Worm (Caenorhabditis elegans) whole organism, L4 larva: ENCODE measurements around the gene npr-4.

Source experiments
- D1046.2 ChIP-seq: fragments of 200-800 bp; sonication (Bioruptor generic); IDR thresholded peaks from 2 replicates; pipeline ENCODE4 v1.3.6; 2022; ENCODE audit warnings: missing genetic modification characterization, missing compliant biosample characterization
- F26F4.8 ChIP-seq: fragments of 200-800 bp; sonication (Bioruptor generic); conservative IDR thresholded peaks from 2 replicates; pipeline ENCODE4 v1.3.6; 2022; ENCODE audit warnings: missing genetic modification characterization, missing compliant biosample characterization
- F37D6.2 ChIP-seq: sonication (generic microtip); optimal IDR thresholded peaks from 2 replicates; lab custom pipeline; 2016; ENCODE audit warnings: mild to moderate bottlenecking, missing genetic modification characterization, missing compliant biosample characterization
- F49E8.2 ChIP-seq: sonication (generic microtip); optimal IDR thresholded peaks from 2 replicates; lab custom pipeline; 2016; ENCODE audit warnings: missing compliant biosample characterization, mild to moderate bottlenecking, missing genetic modification characterization, borderline replicate concordance
- R02D3.7 ChIP-seq: fragments of 150-350 bp; sonication (generic microtip); optimal IDR thresholded peaks from 3 replicates; lab custom pipeline; 2014; ENCODE audit warnings: missing biosample characterization, missing genetic modification characterization
- T26A8.4 ChIP-seq: fragments of 200-800 bp; sonication (Bioruptor generic); IDR thresholded peaks from 2 replicates; pipeline ENCODE4 v1.3.6; 2022; ENCODE audit warnings: missing genetic modification characterization, missing compliant biosample characterization
- Y5F2A.4 ChIP-seq: fragments of 200-800 bp; sonication (Bioruptor generic); optimal IDR thresholded peaks from 2 replicates; lab custom pipeline; 2018; ENCODE audit warnings: mild to moderate bottlenecking, missing genetic modification characterization, missing compliant biosample characterization
- ZK337.2 ChIP-seq: fragments of 200-800 bp; sonication (Bioruptor generic); IDR thresholded peaks from 2 replicates; pipeline ENCODE4 v1.3.6; 2022; ENCODE audit warnings: missing genetic modification reagents, missing genetic modification characterization, missing compliant biosample characterization
- aly-2 ChIP-seq: sonication (generic microtip); optimal IDR thresholded peaks from 2 replicates; lab custom pipeline; 2018; ENCODE audit warnings: missing biosample characterization, missing genetic modification characterization
- ceh-20 ChIP-seq: fragments of 200-800 bp; sonication (Bioruptor generic); IDR thresholded peaks from 2 replicates; pipeline ENCODE4 v1.3.6; 2022; ENCODE audit warnings: missing genetic modification reagents, missing genetic modification characterization, missing compliant biosample characterization
- ceh-28 ChIP-seq: fragments of 150-350 bp; optimal IDR thresholded peaks from 2 replicates; lab custom pipeline; 2014; ENCODE audit warnings: missing biosample characterization, missing genetic modification reagents, missing genetic modification characterization
- ceh-62 ChIP-seq: sonication (generic microtip); optimal IDR thresholded peaks from 2 replicates; lab custom pipeline; 2017; ENCODE audit warnings: missing biosample characterization, missing genetic modification characterization
- ceh-82 ChIP-seq: sonication (generic microtip); optimal IDR thresholded peaks from 2 replicates; lab custom pipeline; 2017; ENCODE audit warnings: missing biosample characterization, missing genetic modification characterization
- ctbp-1 ChIP-seq: fragments of 200-800 bp; sonication (Bioruptor generic); IDR thresholded peaks from 2 replicates; pipeline ENCODE4 v1.3.6; 2022; ENCODE audit warnings: missing genetic modification reagents, missing genetic modification characterization, missing compliant biosample characterization
- dmd-6 ChIP-seq: fragments of 200-800 bp; sonication (Bioruptor generic); IDR thresholded peaks from 2 replicates; pipeline ENCODE4 v1.3.6; 2022; ENCODE audit warnings: missing genetic modification reagents, missing genetic modification characterization, missing compliant biosample characterization
- dmd-8 ChIP-seq: fragments of 200-800 bp; sonication (Bioruptor generic); IDR thresholded peaks from 2 replicates; pipeline ENCODE4 v1.3.6; 2022; ENCODE audit warnings: missing genetic modification characterization, missing compliant biosample characterization
- duxl-1 ChIP-seq: sonication (generic microtip); optimal IDR thresholded peaks from 2 replicates; lab custom pipeline; 2016; ENCODE audit warnings: mild to moderate bottlenecking, missing genetic modification characterization, moderate library complexity, missing compliant biosample characterization; ENCODE audit not compliant: poor library complexity
- dve-1 ChIP-seq: sonication (generic microtip); optimal IDR thresholded peaks from 2 replicates; lab custom pipeline; 2017; ENCODE audit warnings: antibody characterized with exemption, mild to moderate bottlenecking, missing genetic modification characterization, missing compliant biosample characterization; ENCODE audit not compliant: insufficient read depth
- hif-1 ChIP-seq, 2 experiments: sonication (generic microtip); optimal IDR thresholded peaks; 2 replicates each; lab custom pipeline; 2016 to 2017; ENCODE audit warnings: missing compliant biosample characterization in 2 of 2, missing genetic modification characterization in 2 of 2, missing genetic modification reagents in 2 of 2, missing genotype in 2 of 2, mild to moderate bottlenecking in 1 of 2
- hlh-11 ChIP-seq: fragments of 200-800 bp; sonication (Bioruptor generic); optimal IDR thresholded peaks from 2 replicates; lab custom pipeline; 2018; ENCODE audit warnings: mild to moderate bottlenecking, missing genetic modification characterization, missing compliant biosample characterization
- hlh-30 ChIP-seq: sonication (generic microtip); optimal IDR thresholded peaks from 2 replicates; lab custom pipeline; 2017; ENCODE audit warnings: antibody characterized with exemption, mild to moderate bottlenecking, missing genetic modification characterization, missing compliant biosample characterization; ENCODE audit not compliant: insufficient read depth
- hmg-1.1 ChIP-seq: fragments of 200-800 bp; sonication (Bioruptor generic); IDR thresholded peaks from 2 replicates; pipeline ENCODE4 v1.3.6; 2022; ENCODE audit warnings: missing genetic modification reagents, missing genetic modification characterization, missing compliant biosample characterization
- jun-1 ChIP-seq: fragments of 150-350 bp; optimal IDR thresholded peaks from 2 replicates; lab custom pipeline; 2014; ENCODE audit warnings: missing biosample characterization, missing genetic modification reagents, missing genetic modification characterization
- lin-29 ChIP-seq: fragments of 200-800 bp; sonication (Bioruptor generic); IDR thresholded peaks from 2 replicates; pipeline ENCODE4 v1.3.6; 2022; ENCODE audit warnings: missing genetic modification reagents, missing genetic modification characterization, missing compliant biosample characterization
- lir-3 ChIP-seq: sonication (generic microtip); optimal IDR thresholded peaks from 2 replicates; lab custom pipeline; 2016; ENCODE audit warnings: mild to moderate bottlenecking, missing genetic modification characterization, missing compliant biosample characterization
- lsy-2 ChIP-seq, 2 experiments: fragments of 150-350 bp in 1 of 2; sonication (generic microtip) in 1 of 2; optimal IDR thresholded peaks; 2 replicates each; lab custom pipeline; 2014 to 2017; ENCODE audit warnings: missing biosample characterization in 2 of 2, missing genetic modification characterization in 2 of 2
- madf-5 ChIP-seq, 2 experiments: fragments of 200-800 bp; sonication (Bioruptor generic); IDR thresholded peaks; 2 replicates each; pipeline ENCODE4 v1.3.6; 2022; ENCODE audit warnings: missing compliant biosample characterization in 2 of 2, missing genetic modification characterization in 2 of 2
- mdl-1 ChIP-seq, 2 experiments: fragments of 150-350 bp in 1 of 2; sonication (generic microtip) in 1 of 2; optimal IDR thresholded peaks; 2 replicates each; lab custom pipeline; 2014 to 2017; ENCODE audit warnings: missing biosample characterization in 2 of 2, missing genetic modification characterization in 2 of 2
- mdt-29 ChIP-seq: fragments of 200-800 bp; sonication (Bioruptor generic); IDR thresholded peaks from 2 replicates; pipeline ENCODE4 v1.3.6; 2022; ENCODE audit warnings: missing genetic modification reagents, missing genetic modification characterization, missing compliant biosample characterization
- mep-1 ChIP-seq: fragments of 150-350 bp; sonication (generic microtip); optimal IDR thresholded peaks from 3 replicates; lab custom pipeline; 2014; ENCODE audit warnings: missing biosample characterization, missing genetic modification characterization
- mes-2 ChIP-seq: sonication (generic microtip); optimal IDR thresholded peaks from 2 replicates; lab custom pipeline; 2016; ENCODE audit warnings: missing genotype, mild to moderate bottlenecking, missing genetic modification characterization, missing compliant biosample characterization; ENCODE audit not compliant: poor library complexity, severe bottlenecking
- mxl-2 ChIP-seq: fragments of 200-800 bp; sonication (Bioruptor generic); conservative IDR thresholded peaks from 2 replicates; pipeline ENCODE4 v1.3.6; 2022; ENCODE audit warnings: missing genetic modification reagents, missing genetic modification characterization, missing compliant biosample characterization
- mxl-3 ChIP-seq: fragments of 200-800 bp; sonication (Bioruptor generic); optimal IDR thresholded peaks from 2 replicates; lab custom pipeline; 2018; ENCODE audit warnings: mild to moderate bottlenecking, missing genetic modification characterization, missing compliant biosample characterization
- nhr-10 ChIP-seq: fragments of 150-350 bp; optimal IDR thresholded peaks from 2 replicates; lab custom pipeline; 2014; ENCODE audit warnings: missing biosample characterization, missing genetic modification characterization
- nhr-11 ChIP-seq: fragments of 150-350 bp; optimal IDR thresholded peaks from 2 replicates; lab custom pipeline; 2014; ENCODE audit warnings: missing biosample characterization, missing genetic modification characterization
- nhr-25 ChIP-seq: sonication (generic microtip); optimal IDR thresholded peaks from 2 replicates; lab custom pipeline; 2017; ENCODE audit warnings: missing genetic modification characterization, mild to moderate bottlenecking, missing compliant biosample characterization, antibody characterized with exemption, moderate library complexity, borderline replicate concordance; ENCODE audit not compliant: insufficient read depth
- nhr-28 ChIP-seq: fragments of 150-350 bp; optimal IDR thresholded peaks from 2 replicates; lab custom pipeline; 2014; ENCODE audit warnings: missing biosample characterization, missing genetic modification characterization
- nhr-42 ChIP-seq: fragments of 200-800 bp; sonication (Bioruptor generic); IDR thresholded peaks from 2 replicates; pipeline ENCODE4 v1.3.6; 2022; ENCODE audit warnings: missing genetic modification characterization, missing compliant biosample characterization
- nhr-6 ChIP-seq: fragments of 150-350 bp; optimal IDR thresholded peaks from 2 replicates; lab custom pipeline; 2014; ENCODE audit warnings: missing biosample characterization, missing genetic modification characterization
- nhr-77 ChIP-seq: fragments of 150-350 bp; optimal IDR thresholded peaks from 2 replicates; lab custom pipeline; 2014; ENCODE audit warnings: missing biosample characterization, missing genetic modification characterization
- pha-4 ChIP-seq, 2 experiments: fragments of 150-350 bp in 1 of 2; fragments of 200-800 bp in 1 of 2; sonication (Bioruptor generic) in 1 of 2; IDR thresholded peaks in 1 of 2; optimal IDR thresholded peaks in 1 of 2; 2 replicates each; pipeline versions ENCODE4 v1.3.6 to Lab custom; 2014 to 2022; ENCODE audit warnings: missing genetic modification characterization in 2 of 2, missing genetic modification reagents in 2 of 2, missing biosample characterization in 1 of 2, missing compliant biosample characterization in 1 of 2
- rbr-2 ChIP-seq: sonication (generic microtip); optimal IDR thresholded peaks from 2 replicates; lab custom pipeline; 2016; ENCODE audit warnings: missing genotype, missing genetic modification characterization, missing compliant biosample characterization
- set-16 ChIP-seq: fragments of 200-800 bp; sonication (Bioruptor generic); IDR thresholded peaks from 2 replicates; pipeline ENCODE4 v1.3.6; 2022; ENCODE audit warnings: missing genetic modification reagents, missing genetic modification characterization, missing compliant biosample characterization
- snpc-4 ChIP-seq: fragments of 150-350 bp; optimal IDR thresholded peaks from 2 replicates; lab custom pipeline; 2014; ENCODE audit warnings: missing biosample characterization, missing genetic modification characterization
- spr-3 ChIP-seq: fragments of 200-800 bp; sonication (Bioruptor generic); optimal IDR thresholded peaks from 2 replicates; lab custom pipeline; 2018; ENCODE audit warnings: mild to moderate bottlenecking, missing genetic modification characterization, missing compliant biosample characterization
- unc-62 ChIP-seq, 3 experiments: fragments of 150-350 bp in 1 of 3; sonication (generic microtip); optimal IDR thresholded peaks in 2 of 3; peaks in 1 of 3; 1 replicate in 1 of 3; 2 replicates in 2 of 3; lab custom pipeline; 2014 to 2017; ENCODE audit warnings: missing biosample characterization in 3 of 3, missing genetic modification characterization in 3 of 3, missing genetic modification reagents in 3 of 3, missing genotype in 1 of 3
- vab-7 ChIP-seq: fragments of 200-800 bp; sonication (Bioruptor generic); IDR thresholded peaks from 2 replicates; pipeline ENCODE4 v1.3.6; 2022; ENCODE audit warnings: missing genetic modification reagents, missing genetic modification characterization, missing compliant biosample characterization
- ztf-11 ChIP-seq: fragments of 150-350 bp; optimal IDR thresholded peaks from 2 replicates; lab custom pipeline; 2014; ENCODE audit warnings: missing biosample characterization, missing genetic modification characterization

The npr-4 gene

DNA sequence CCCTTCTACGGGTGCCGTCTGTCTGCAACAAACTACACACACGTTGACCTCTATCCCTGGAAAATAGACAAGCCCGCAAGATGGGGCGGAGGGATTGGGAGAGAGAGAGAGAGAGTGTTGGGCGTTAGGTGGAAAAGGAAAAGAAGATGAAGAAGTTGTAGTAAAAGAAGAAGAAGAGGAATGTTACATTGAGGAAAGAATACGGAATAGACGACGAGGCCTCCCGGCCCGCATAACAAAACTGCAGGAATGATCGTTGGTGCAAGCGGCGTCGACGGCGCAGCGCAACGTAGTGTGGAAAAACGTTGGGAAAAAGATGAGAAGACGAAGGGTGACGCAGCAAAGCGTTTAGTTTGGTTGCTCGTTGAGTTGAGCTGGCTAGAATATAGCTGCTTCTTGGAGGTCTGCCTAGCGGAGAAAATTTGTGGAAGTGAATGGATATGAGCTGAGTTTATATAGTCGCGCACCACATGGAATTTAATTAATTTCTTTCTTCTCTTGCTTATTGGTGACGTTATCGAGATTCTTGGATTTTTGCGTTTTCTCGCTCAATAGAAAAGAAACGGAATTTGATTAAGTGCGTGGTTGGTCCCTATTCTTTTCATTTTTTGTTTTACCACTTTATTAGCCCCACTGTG is 41.2 kb downstream of the npr-4 start:
- TF ChIP-seq Y5F2A.4 (GFP tag; lab: Kevin White, UChicago) (no peak), pha-4 (GFP tag; IDR thresholded peaks at IDR 0.05; lab: Robert Waterston, UW) (0 out of 2 replicates have a peak, but pooled peaks have one; percentile 10), pha-4 (tag; optimal IDR thresholded peaks at IDR 0.05; lab: Kevin White, UChicago) (no peak), mep-1 (tag; lab: Kevin White, UChicago) (peak; percentile 82), hmg-1.1 (GFP tag; lab: Robert Waterston, UW) (peak; percentile 63), ceh-82 (tag; lab: Kevin White, UChicago) (no peak), nhr-25 (tag; lab: Kevin White, UChicago) (no peak), dmd-8 (GFP tag; lab: Robert Waterston, UW) (no peak), mxl-3 (peak; percentile 33), ctbp-1 (peak; percentile 42; the same call in 1 of the 2 replicates), hlh-30 (tag; lab: Kevin White, UChicago) (peak; percentile 42), aly-2 (no peak), ztf-11 (tag; lab: Kevin White, UChicago) (no peak), madf-5 (GFP tag; IDR thresholded peaks at IDR 0.05; lab: Robert Waterston, UW) (no peak), mxl-2 (no peak), ceh-20 (peak; percentile 69), nhr-6 (tag; lab: Kevin White, UChicago) (no peak), ZK337.2 (GFP tag; lab: Robert Waterston, UW) (no peak), unc-62 (GFP tag; optimal IDR thresholded peaks at IDR 0.05 in 1 of 2; lab: Kevin White, UChicago) (peak in 1 of 2 experiments; percentile 75), unc-62 (tag; optimal IDR thresholded peaks at IDR 0.05; lab: Kevin White, UChicago) (no peak), nhr-10 (tag; lab: Kevin White, UChicago) (no peak), hlh-11 (tag; lab: Kevin White, UChicago) (peak; percentile 75), T26A8.4 (GFP tag; lab: Robert Waterston, UW) (no peak), nhr-28 (tag; lab: Kevin White, UChicago) (peak; percentile 44), ceh-28 (tag; lab: Kevin White, UChicago) (no peak), mdl-1 (tag; optimal IDR thresholded peaks at IDR 0.05; lab: Kevin White, UChicago) (peak in 1 of 2 experiments; percentile 51), dve-1 (tag; lab: Kevin White, UChicago) (peak; percentile 24), lsy-2 (tag; optimal IDR thresholded peaks at IDR 0.05; lab: Kevin White, UChicago) (peak; percentile 28 to 38), spr-3 (no peak), rbr-2 (tag; lab: Kevin White, UChicago) (peak; percentile 57), nhr-42 (no peak), snpc-4 (tag; lab: Kevin White, UChicago) (no peak), set-16 (GFP tag; lab: Robert Waterston, UW) (peak; percentile 14; the same call in 1 of the 2 replicates), hif-1 (tag; optimal IDR thresholded peaks at IDR 0.05; lab: Kevin White, UChicago) (peak in 1 of 2 experiments; percentile 47), R02D3.7 (tag; lab: Kevin White, UChicago) (no peak), F26F4.8 (GFP tag; lab: Robert Waterston, UW) (no peak), nhr-11 (tag; lab: Kevin White, UChicago) (peak; percentile 82), jun-1 (tag; lab: Kevin White, UChicago) (peak; percentile 17), ceh-62 (tag; lab: Kevin White, UChicago) (no peak), vab-7 (no peak), nhr-77 (tag; lab: Kevin White, UChicago) (peak; percentile 3), lir-3 (tag; lab: Kevin White, UChicago) (no peak), mdt-29 (GFP tag; lab: Robert Waterston, UW) (no peak), duxl-1 (no peak), D1046.2 (no peak), F49E8.2 (tag; lab: Kevin White, UChicago) (no peak), mes-2 (tag; lab: Kevin White, UChicago) (peak; percentile 38), lin-29 (GFP tag; lab: Robert Waterston, UW) (no peak), dmd-6 (GFP tag; lab: Robert Waterston, UW) (peak; percentile 25), F37D6.2 (tag; lab: Kevin White, UChicago) (peak; percentile 59)
